Fruit fly (Drosophila melanogaster) whole organism, embryonic: ENCODE data around the gene GlnRS.

ENCODE experiments used
- CG31365 ChIP-seq: fragments of 200-800 bp; sonication (Bioruptor generic); optimal IDR thresholded peaks from 2 replicates; lab custom pipeline; 2018; ENCODE audit warnings: missing biosample characterization, mild to moderate bottlenecking, missing genetic modification characterization
- tup ChIP-seq: fragments of 200-800 bp; sonication (Bioruptor generic); optimal IDR thresholded peaks from 2 replicates; lab custom pipeline; 2016; ENCODE audit warnings: missing biosample characterization, mild to moderate bottlenecking, missing genetic modification characterization, moderate library complexity

dm6 chr3R:25262322-25262761 is 3.2 kb downstream of the GlnRS start, which contains the start of the genes Kdsr and CG11858:
- peak; percentile 9 for TF ChIP-seq tup (GFP tag; lab: Kevin White, UChicago)
- TF ChIP-seq CG31365 (tag; lab: Kevin White, UChicago) = no peak
